Fruit fly (Drosophila melanogaster) Kc167 (cell line): ENCODE data around the gene CG9372.

Experiments
- Myc ChIP-seq: fragments of >200 bp; optimal IDR thresholded peaks from 2 replicates; lab custom pipeline; 2017; ENCODE audit warnings: missing external identifiers
- Sin3A ChIP-seq: fragments of >200 bp; optimal IDR thresholded peaks from 2 replicates; lab custom pipeline; 2018; ENCODE audit warnings: missing external identifiers
- h ChIP-seq: fragments of >200 bp; optimal IDR thresholded peaks from 3 replicates; lab custom pipeline; 2018; ENCODE audit warnings: missing external identifiers
- insv ChIP-seq: fragments of >200 bp; optimal IDR thresholded peaks from 3 replicates; lab custom pipeline; 2018; ENCODE audit warnings: missing external identifiers
- psq ChIP-seq: fragments of >200 bp; optimal IDR thresholded peaks from 2 replicates; lab custom pipeline; 2017; ENCODE audit warnings: missing external identifiers
- ttk ChIP-seq: sonication (Bioruptor generic); optimal IDR thresholded peaks from 2 replicates; lab custom pipeline; 2017; ENCODE audit warnings: missing external identifiers

DNA sequence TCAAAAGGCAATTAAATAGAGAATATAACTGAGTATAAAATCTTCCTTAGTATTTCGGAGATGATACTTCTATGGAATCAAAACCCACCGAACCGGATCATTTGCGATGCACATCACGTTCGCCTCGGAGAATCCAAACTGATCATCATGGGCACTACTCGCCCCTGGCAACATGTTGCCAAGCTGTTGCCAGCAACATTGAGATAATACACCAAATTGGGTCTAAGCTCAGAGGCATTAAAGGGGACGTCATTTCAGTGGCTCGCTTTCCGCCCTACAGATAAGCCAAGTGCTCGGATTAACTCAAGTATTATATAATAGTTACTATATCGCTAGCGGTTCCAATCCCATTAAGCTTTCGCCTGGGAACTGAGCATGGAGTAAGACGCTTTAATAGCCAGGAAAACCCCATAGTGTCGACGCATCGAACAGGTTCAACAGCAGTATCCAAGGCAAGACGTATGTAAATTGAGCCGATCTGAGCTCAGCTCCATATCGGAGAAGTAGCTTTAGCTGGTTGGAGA, at the start of gene CG9372, which contains the start of gene lush:
- TF ChIP-seq psq (lab: Kevin White, UChicago) (no peak), insv (lab: Kevin White, UChicago) (no peak), ttk (lab: Kevin White, UChicago) (no peak), h (lab: Kevin White, UChicago) (no peak), Myc (lab: Kevin White, UChicago) (no peak), Sin3A (lab: Kevin White, UChicago) (no peak)
